Fruit fly (Drosophila melanogaster) whole organism, pupa: ENCODE measurements around the gene CG34367.

Experiments used
- CG10348 ChIP-seq: fragments of 200-800 bp; sonication (Bioruptor generic); IDR thresholded peaks from 2 replicates; pipeline ENCODE4 v1.3.6; 2022; ENCODE audit warnings: missing biosample characterization, missing genetic modification characterization
- CG12605 ChIP-seq: fragments of 200-800 bp; sonication (Bioruptor generic); IDR thresholded peaks from 2 replicates; pipeline ENCODE4 v1.3.6; 2022; ENCODE audit warnings: missing biosample characterization, missing genetic modification characterization
- CG13204 ChIP-seq: fragments of 200-800 bp; sonication (Bioruptor generic); optimal IDR thresholded peaks from 2 replicates; lab custom pipeline; 2018; ENCODE audit warnings: missing biosample characterization, mild to moderate bottlenecking, missing genetic modification characterization, moderate library complexity
- CG14655 ChIP-seq: fragments of 200-800 bp; sonication (Bioruptor generic); optimal IDR thresholded peaks from 3 replicates; lab custom pipeline; 2017; ENCODE audit warnings: mild to moderate bottlenecking, missing biosample characterization, missing genetic modification reagents, missing genetic modification characterization
- CG15710 ChIP-seq: fragments of 200-800 bp; sonication (Bioruptor generic); optimal IDR thresholded peaks from 2 replicates; lab custom pipeline; 2018; ENCODE audit warnings: missing biosample characterization, mild to moderate bottlenecking, missing genetic modification characterization, moderate library complexity
- CG17806 ChIP-seq: fragments of 200-800 bp; sonication (Bioruptor generic); optimal IDR thresholded peaks from 2 replicates; lab custom pipeline; 2018; ENCODE audit warnings: missing biosample characterization, mild to moderate bottlenecking, missing genetic modification characterization, moderate library complexity
- CG32121 ChIP-seq: fragments of 200-800 bp; sonication (Bioruptor generic); IDR thresholded peaks from 2 replicates; pipeline ENCODE4 v1.3.6; 2022; ENCODE audit warnings: missing biosample characterization, missing genetic modification characterization
- CG34367 ChIP-seq: fragments of 200-800 bp; sonication (Bioruptor generic); optimal IDR thresholded peaks from 2 replicates; lab custom pipeline; 2018; ENCODE audit warnings: missing biosample characterization, mild to moderate bottlenecking, missing genetic modification characterization
- CG4496 ChIP-seq: fragments of 200-800 bp; sonication (Bioruptor generic); IDR thresholded peaks from 3 replicates; pipeline ENCODE4 v1.3.6; 2022; ENCODE audit warnings: missing biosample characterization, missing genetic modification characterization
- CG8159 ChIP-seq: fragments of 200-800 bp; sonication (Bioruptor generic); optimal IDR thresholded peaks from 3 replicates; lab custom pipeline; 2018; ENCODE audit warnings: missing biosample characterization, mild to moderate bottlenecking, missing genetic modification characterization, moderate library complexity
- CG8301 ChIP-seq: fragments of 200-800 bp; sonication (Bioruptor generic); optimal IDR thresholded peaks from 2 replicates; lab custom pipeline; 2018; ENCODE audit warnings: missing biosample characterization, mild to moderate bottlenecking, missing genetic modification characterization
- CG9948 ChIP-seq: fragments of 200-800 bp; sonication (Bioruptor generic); optimal IDR thresholded peaks from 2 replicates; lab custom pipeline; 2018; ENCODE audit warnings: missing biosample characterization, mild to moderate bottlenecking, missing genetic modification characterization, moderate library complexity
- D1 ChIP-seq: fragments of 200-800 bp; sonication (Bioruptor generic); optimal IDR thresholded peaks from 2 replicates; lab custom pipeline; 2018; ENCODE audit warnings: missing biosample characterization, mild to moderate bottlenecking, missing genetic modification characterization, moderate library complexity
- EcR ChIP-seq: fragments of 200-800 bp; sonication (Bioruptor generic); optimal IDR thresholded peaks from 3 replicates; lab custom pipeline; 2019; ENCODE audit warnings: missing biosample characterization, missing genetic modification characterization, mild to moderate bottlenecking, moderate library complexity, missing genetic modification reagents
- Ets98B ChIP-seq: fragments of 200-800 bp; sonication (Bioruptor generic); IDR thresholded peaks from 2 replicates; pipeline ENCODE4 v1.3.6; 2022; ENCODE audit warnings: missing biosample characterization, missing genetic modification characterization
- Pif1A ChIP-seq: fragments of 200-800 bp; sonication (Bioruptor generic); optimal IDR thresholded peaks from 3 replicates; lab custom pipeline; 2016; ENCODE audit warnings: missing biosample characterization, missing genetic modification characterization
- Pif1B ChIP-seq: fragments of 200-800 bp; sonication (Bioruptor generic); optimal IDR thresholded peaks from 3 replicates; lab custom pipeline; 2016; ENCODE audit warnings: missing biosample characterization, missing genetic modification characterization
- Snoo ChIP-seq: fragments of 200-800 bp; sonication (Bioruptor generic); optimal IDR thresholded peaks from 3 replicates; lab custom pipeline; 2017; ENCODE audit warnings: missing biosample characterization, mild to moderate bottlenecking, missing genetic modification characterization, inconsistent platforms
- fd96Ca ChIP-seq: fragments of 200-800 bp; sonication (Bioruptor generic); IDR thresholded peaks from 3 replicates; pipeline ENCODE4 v1.3.6; 2022; ENCODE audit warnings: missing biosample characterization, missing genetic modification characterization
- gl ChIP-seq: fragments of 200-800 bp; sonication (Bioruptor generic); optimal IDR thresholded peaks from 2 replicates; lab custom pipeline; 2018; ENCODE audit warnings: missing biosample characterization, mild to moderate bottlenecking, missing genetic modification characterization
- rn ChIP-seq: fragments of 200-800 bp; sonication (Bioruptor generic); IDR thresholded peaks from 2 replicates; pipeline ENCODE4 v1.3.6; 2022; ENCODE audit warnings: missing biosample characterization, missing genetic modification characterization

Gene CG34367

DNA sequence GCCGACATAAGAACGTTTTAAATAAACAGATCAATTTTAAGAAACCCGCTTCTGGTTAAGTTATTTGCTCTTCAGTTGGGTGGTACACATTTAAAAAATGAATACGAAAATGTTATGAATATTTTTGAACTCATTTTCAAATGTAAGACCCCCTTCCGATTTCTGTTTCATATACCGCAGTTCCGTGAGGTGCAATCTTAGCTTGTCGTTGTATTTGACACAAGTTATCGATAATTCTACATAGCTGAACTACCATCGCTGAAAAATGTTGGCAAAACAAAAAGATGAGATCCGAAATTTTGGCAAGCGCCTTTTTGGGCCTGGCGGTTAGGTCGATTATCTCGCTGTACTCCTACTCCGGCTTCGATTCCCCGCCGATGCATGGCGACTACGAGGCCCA, 26.2 kb upstream of the CG34367 start, which contains the start of gene gny:
TSS of gene gny (plus strand) at position 239 of the 400 bp plus-strand sequence.
- no peak for TF ChIP-seq rn (GFP tag; lab: Robert Waterston, UW)
- TF ChIP-seq EcR (GFP tag; lab: Kevin White, UChicago), result no peak
- no peak for TF ChIP-seq CG8301 (tag; lab: Kevin White, UChicago)
- no peak for TF ChIP-seq CG15710 (tag; lab: Kevin White, UChicago)
- TF ChIP-seq CG8159 (tag; lab: Kevin White, UChicago), result no peak
- TF ChIP-seq Ets98B (GFP tag; lab: Robert Waterston, UW), result no peak
- no peak for TF ChIP-seq CG17806
- no peak for TF ChIP-seq CG10348 (GFP tag; lab: Robert Waterston, UW)

DNA sequence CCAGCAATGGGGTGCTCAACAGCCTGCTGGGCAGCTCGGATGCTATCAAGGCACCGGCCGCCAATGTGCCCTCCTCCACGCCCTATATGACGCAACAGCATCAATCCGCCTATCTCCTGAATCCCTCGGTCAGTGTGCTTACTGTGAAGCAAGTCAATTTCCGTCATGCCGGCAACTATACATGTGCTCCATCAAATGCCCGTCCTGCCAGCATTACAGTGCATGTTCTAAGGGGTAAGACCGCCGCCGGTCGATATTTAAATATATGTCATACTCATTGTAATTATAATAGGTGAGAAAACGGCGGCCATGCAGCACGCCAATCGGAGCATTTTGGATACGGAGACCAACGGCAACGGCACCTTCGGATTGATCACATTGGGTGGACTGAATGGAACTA, 24.9 kb upstream of the CG34367 start:
- TF ChIP-seq CG10348 (GFP tag; lab: Robert Waterston, UW), result no peak
- TF ChIP-seq CG15710 (tag; lab: Kevin White, UChicago), result no peak
- TF ChIP-seq CG34367 (tag; lab: Kevin White, UChicago), result no peak
- no peak for TF ChIP-seq CG9948 (tag; lab: Kevin White, UChicago)
- no peak for TF ChIP-seq fd96Ca
- TF ChIP-seq Snoo (tag; lab: Kevin White, UChicago), result no peak
- no peak for TF ChIP-seq CG14655 (GFP tag; lab: Kevin White, UChicago)
- no peak for TF ChIP-seq CG8301 (tag; lab: Kevin White, UChicago)
- TF ChIP-seq CG4496, result no peak
- no peak for TF ChIP-seq gl (tag; lab: Kevin White, UChicago)
- TF ChIP-seq Ets98B (GFP tag; lab: Robert Waterston, UW), result no peak
- no peak for TF ChIP-seq CG13204
- TF ChIP-seq Pif1A (GFP tag; lab: Kevin White, UChicago), result no peak
- no peak for TF ChIP-seq Pif1B (GFP tag; lab: Kevin White, UChicago)
- no peak for TF ChIP-seq D1
- TF ChIP-seq CG17806, result no peak
- no peak for TF ChIP-seq rn (GFP tag; lab: Robert Waterston, UW)

DNA sequence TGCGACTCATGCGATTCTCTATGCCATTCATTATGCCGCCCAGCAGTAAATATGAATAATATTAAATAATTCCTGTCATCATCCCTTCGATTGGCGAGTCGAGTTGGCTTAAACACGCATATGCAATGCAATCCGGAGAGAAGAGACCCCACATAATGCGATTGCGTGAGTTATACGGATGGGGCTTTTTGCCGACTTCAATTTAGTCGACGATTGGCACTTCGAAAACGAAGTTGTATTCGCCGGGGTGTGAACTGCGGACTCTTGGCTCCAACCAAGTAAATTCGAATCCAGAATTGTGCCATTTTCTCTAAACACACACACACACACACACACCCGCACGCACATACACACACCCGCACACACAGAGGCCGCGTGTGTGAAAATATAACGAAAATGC, 22.6 kb upstream of the CG34367 start:
- TF ChIP-seq CG8301 (tag; lab: Kevin White, UChicago) (no peak), D1 (no peak)

DNA sequence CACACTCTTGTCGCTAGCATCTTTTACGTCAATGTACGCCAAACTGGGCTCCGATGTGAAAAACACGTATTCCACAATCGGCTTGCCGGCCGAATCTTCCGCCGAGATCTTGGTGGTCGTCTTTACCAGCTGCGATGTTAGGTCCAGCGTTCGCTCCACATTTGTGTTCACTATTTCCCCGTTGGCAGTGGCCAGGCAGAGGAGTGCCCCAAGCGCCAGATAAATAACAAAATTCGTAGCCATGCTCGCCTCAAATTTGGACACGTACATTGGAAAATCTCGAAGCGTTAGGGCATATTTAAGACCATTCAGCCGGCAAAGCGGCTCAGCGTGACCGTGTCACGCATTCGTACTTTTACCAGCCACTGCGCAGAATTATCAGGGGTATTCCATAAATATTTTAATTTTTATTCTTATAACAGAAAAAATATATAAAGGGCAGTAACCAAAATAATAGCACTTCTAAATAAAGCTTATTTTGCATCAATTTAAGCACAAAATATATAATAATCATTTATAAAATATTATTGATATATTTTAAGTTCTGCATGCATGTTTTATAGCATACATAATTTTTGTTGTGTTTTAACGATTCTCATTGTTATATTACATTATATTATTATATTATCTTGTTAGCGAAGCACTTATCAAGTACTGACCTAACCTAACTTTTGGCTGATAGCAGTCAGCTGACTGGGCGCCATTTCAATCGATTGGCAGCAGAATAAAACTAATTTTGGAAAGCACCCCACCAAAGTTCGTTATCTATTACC, 21.9 kb upstream of the CG34367 start, which contains the start of the genes CG33303 and dpr19:
TSS of gene CG33303 (minus strand) at position 294 of the 773 bp plus-strand sequence.
TSS of gene dpr19 (plus strand) at position 705 of the 773 bp plus-strand sequence.
- TF ChIP-seq Snoo (tag; lab: Kevin White, UChicago) (peak; percentile 43), CG15710 (tag; lab: Kevin White, UChicago) (peak; percentile 57), CG8159 (tag; lab: Kevin White, UChicago) (peak; percentile 56), CG13204 (no peak), CG9948 (tag; lab: Kevin White, UChicago) (peak; percentile 44), rn (GFP tag; lab: Robert Waterston, UW) (no peak), CG17806 (peak; percentile 48), CG34367 (tag; lab: Kevin White, UChicago) (peak; percentile 25), CG14655 (GFP tag; lab: Kevin White, UChicago) (no peak), CG32121 (GFP tag; lab: Robert Waterston, UW) (peak; percentile 41), fd96Ca (no peak), CG12605 (GFP tag; lab: Robert Waterston, UW) (no peak), Ets98B (GFP tag; lab: Robert Waterston, UW) (peak; percentile 50; the same call in 1 of the 2 replicates), gl (tag; lab: Kevin White, UChicago) (no peak), D1 (peak; percentile 70), CG4496 (peak; percentile 44; the same call in 1 of the 3 replicates), Pif1A (GFP tag; lab: Kevin White, UChicago) (no peak), CG8301 (tag; lab: Kevin White, UChicago) (peak; percentile 44)

DNA sequence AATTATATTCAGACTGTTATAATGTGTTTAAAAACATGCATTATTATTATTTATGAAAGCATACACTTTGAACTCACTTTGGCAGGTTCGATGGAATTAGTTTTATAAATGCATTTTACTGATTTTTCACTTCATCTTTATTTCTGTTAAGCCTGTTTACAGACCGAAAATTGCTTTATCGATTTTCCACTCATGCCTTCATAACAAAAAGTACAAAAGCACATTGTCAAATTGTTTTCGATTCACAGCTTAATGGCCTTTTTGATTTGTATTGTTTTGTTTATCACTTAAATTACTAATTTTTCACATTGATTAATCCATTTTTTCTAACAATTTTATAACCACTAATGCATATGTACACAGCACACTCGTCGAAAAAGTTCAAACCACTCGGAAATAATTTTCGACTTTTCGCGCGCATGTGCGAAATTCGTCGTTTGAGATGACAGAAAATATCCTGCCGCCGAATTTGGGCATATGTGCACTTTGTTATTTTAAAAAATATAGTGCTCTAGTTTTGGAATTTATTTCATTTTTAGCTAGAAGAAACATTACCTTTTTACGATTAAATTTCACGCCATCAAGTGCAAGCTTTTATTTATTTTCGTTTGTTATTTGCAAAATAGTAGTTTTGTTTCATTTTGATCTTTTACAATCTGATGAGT, 20.0 kb upstream of the CG34367 start, which contains the start of gene rho-5:
TSS of gene rho-5 (minus strand) at position 296 of the 665 bp plus-strand sequence.
- TF ChIP-seq EcR (GFP tag; lab: Kevin White, UChicago) (no peak), Pif1B (GFP tag; lab: Kevin White, UChicago) (no peak), CG32121 (GFP tag; lab: Robert Waterston, UW) (no peak), CG15710 (tag; lab: Kevin White, UChicago) (no peak)

DNA sequence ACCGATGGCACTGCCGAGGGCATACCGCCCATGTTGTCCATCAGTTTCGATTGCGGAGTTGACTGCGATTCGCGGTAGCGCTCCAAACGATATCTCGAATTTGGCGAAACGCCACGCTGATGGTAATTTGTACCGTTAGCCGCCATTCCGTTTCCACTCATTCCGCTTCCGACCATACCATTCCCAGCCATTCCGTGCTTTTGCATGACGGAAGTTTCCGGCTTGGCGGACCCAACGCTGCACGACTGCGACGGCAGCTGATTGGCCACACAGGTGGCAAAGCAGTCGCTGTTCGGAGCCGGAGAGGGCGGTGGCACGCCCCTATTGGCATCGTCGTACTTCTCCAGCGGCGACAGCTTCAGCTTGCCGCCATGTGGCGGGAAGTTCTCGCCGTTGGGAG, 18.6 kb upstream of the CG34367 start:
- no peak for TF ChIP-seq CG4496
- TF ChIP-seq CG34367 (tag; lab: Kevin White, UChicago), result no peak
- TF ChIP-seq Ets98B (GFP tag; lab: Robert Waterston, UW), result no peak
- TF ChIP-seq CG15710 (tag; lab: Kevin White, UChicago), result no peak
- TF ChIP-seq CG17806, result no peak
- no peak for TF ChIP-seq CG13204
- TF ChIP-seq Pif1B (GFP tag; lab: Kevin White, UChicago), result no peak
- TF ChIP-seq CG8301 (tag; lab: Kevin White, UChicago), result no peak
- no peak for TF ChIP-seq Snoo (tag; lab: Kevin White, UChicago)
- TF ChIP-seq rn (GFP tag; lab: Robert Waterston, UW), result no peak
- TF ChIP-seq fd96Ca, result no peak
- TF ChIP-seq CG8159 (tag; lab: Kevin White, UChicago), result no peak
- TF ChIP-seq Pif1A (GFP tag; lab: Kevin White, UChicago), result no peak
- no peak for TF ChIP-seq CG12605 (GFP tag; lab: Robert Waterston, UW)
